Fruit fly (Drosophila melanogaster): ENCODE results near the gene ftz-f1.
A peak's percentile ranks its signal among the peaks of the same experiment; 100 is the strongest.

Gene ftz-f1

DNA sequence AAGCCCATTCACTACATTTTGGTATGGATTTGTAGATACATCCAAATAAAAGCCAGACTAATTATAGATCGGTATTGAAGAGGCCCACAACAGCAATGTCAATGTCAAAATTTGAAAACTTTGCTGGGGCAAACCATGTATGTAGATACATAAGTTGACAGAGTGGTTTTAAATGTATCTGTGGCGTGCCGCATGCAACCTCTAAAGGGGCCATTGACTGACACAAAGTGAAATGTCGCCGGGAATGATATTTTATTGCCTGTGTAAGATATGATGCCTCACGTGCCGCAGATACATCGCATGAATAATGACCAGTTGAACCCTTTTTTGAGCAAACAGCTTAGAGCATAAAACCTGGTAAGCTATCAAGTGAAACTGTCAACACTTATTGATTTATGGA is 31.6 kb upstream of the ftz-f1 start:
- no peak for TF ChIP-seq OdsH (GFP tag; optimal IDR thresholded peaks at IDR 0.05)
- no peak for TF ChIP-seq CG6808 (GFP tag; optimal IDR thresholded peaks at IDR 0.05)
- peak in 1 of 2 experiments; percentile 82 for TF ChIP-seq ss (GFP tag; optimal IDR thresholded peaks at IDR 0.05)

- TF ChIP-seq CG6276 (GFP tag; optimal IDR thresholded peaks at IDR 0.05) (no peak), Eip93F (GFP tag; optimal IDR thresholded peaks at IDR 0.05) (no peak), Ets21C (GFP tag; optimal IDR thresholded peaks at IDR 0.05) (no peak), CG7368 (GFP tag; optimal IDR thresholded peaks at IDR 0.05) (no peak), pdm3 (GFP tag; optimal IDR thresholded peaks at IDR 0.05) (no peak), CG6854 (GFP tag; optimal IDR thresholded peaks at IDR 0.05) (no peak), topi (GFP tag; optimal IDR thresholded peaks at IDR 0.05) (no peak), dsx (GFP tag; optimal IDR thresholded peaks at IDR 0.05; ENCODE audit: poor library complexity, severe bottlenecking) (no peak), fkh (GFP tag; optimal IDR thresholded peaks at IDR 0.05) (no peak), CG6163 (GFP tag; IDR thresholded peaks at IDR 0.05) (no peak), achi (GFP tag; optimal IDR thresholded peaks at IDR 0.05) (no peak), CG8319 (GFP tag; optimal IDR thresholded peaks at IDR 0.05) (no peak), esn (GFP tag; optimal IDR thresholded peaks at IDR 0.05) (no peak)
Measured at dm6 chr3L:18832195-18832594, 31.1 kb upstream of the ftz-f1 start.

- TF ChIP-seq fd85E (GFP tag; optimal IDR thresholded peaks at IDR 0.05), result no peak
- no peak for TF ChIP-seq CG11762 (GFP tag; optimal IDR thresholded peaks at IDR 0.05; ENCODE audit: insufficient read depth)
- no peak for TF ChIP-seq Smox (GFP tag; optimal IDR thresholded peaks at IDR 0.05)
- TF ChIP-seq Eip75B (GFP tag; optimal IDR thresholded peaks at IDR 0.05), result no peak
- no peak for TF ChIP-seq Lpt (GFP tag; optimal IDR thresholded peaks at IDR 0.05)
- no peak for TF ChIP-seq Gug (GFP tag; IDR thresholded peaks at IDR 0.05)
- peak; percentile 1 for TF ChIP-seq esn (GFP tag; optimal IDR thresholded peaks at IDR 0.05)
- peak; percentile 7 for TF ChIP-seq Eip93F (GFP tag; optimal IDR thresholded peaks at IDR 0.05)
- no peak for TF ChIP-seq cyc (GFP tag; optimal IDR thresholded peaks at IDR 0.05)
- TF ChIP-seq svp (GFP tag), result peak; percentile 34
- no peak for TF ChIP-seq topi (GFP tag; optimal IDR thresholded peaks at IDR 0.05)
- TF ChIP-seq achi (GFP tag; optimal IDR thresholded peaks at IDR 0.05), result no peak
- TF ChIP-seq CG6792 (GFP tag; optimal IDR thresholded peaks at IDR 0.05), result no peak
- TF ChIP-seq CG8632 (GFP tag; optimal IDR thresholded peaks at IDR 0.05), result no peak
- TF ChIP-seq Hr4 (GFP tag; optimal IDR thresholded peaks at IDR 0.05), result peak; percentile 10
- TF ChIP-seq Sox14 (GFP tag; optimal IDR thresholded peaks at IDR 0.05), result no peak
- no peak for TF ChIP-seq CG7368 (GFP tag; optimal IDR thresholded peaks at IDR 0.05)
- TF ChIP-seq CG11902 (GFP tag; optimal IDR thresholded peaks at IDR 0.05), result no peak
- no peak for TF ChIP-seq Ets96B (tag; optimal IDR thresholded peaks at IDR 0.05)
- no peak for TF ChIP-seq Sox102F (GFP tag; optimal IDR thresholded peaks at IDR 0.05)
- no peak for TF ChIP-seq lz (GFP tag; optimal IDR thresholded peaks at IDR 0.05)
- no peak for TF ChIP-seq CG11294 (GFP tag; IDR thresholded peaks at IDR 0.05)
- no peak for TF ChIP-seq Hr39 (GFP tag; optimal IDR thresholded peaks at IDR 0.05)
- no peak for TF ChIP-seq CG8319 (GFP tag; optimal IDR thresholded peaks at IDR 0.05)
- no peak for TF ChIP-seq CG6854 (GFP tag; optimal IDR thresholded peaks at IDR 0.05)
- no peak for TF ChIP-seq CG3919 (GFP tag; optimal IDR thresholded peaks at IDR 0.05)
Measured at dm6 chr3L:18828318-18828717, 27.2 kb upstream of the ftz-f1 start.

dm6 chr3L:18825993-18826392 is 24.9 kb upstream of the ftz-f1 start:
- TF ChIP-seq Eip75B (GFP tag; optimal IDR thresholded peaks at IDR 0.05) (no peak), CG6808 (GFP tag; optimal IDR thresholded peaks at IDR 0.05) (no peak), CG8119 (GFP tag; IDR thresholded peaks at IDR 0.05) (no peak), Hr39 (GFP tag; optimal IDR thresholded peaks at IDR 0.05) (no peak), CG11902 (GFP tag; optimal IDR thresholded peaks at IDR 0.05) (no peak), svp (GFP tag) (peak; percentile 94), vri (GFP tag; optimal IDR thresholded peaks at IDR 0.05) (peak; percentile 68), CG7368 (GFP tag; optimal IDR thresholded peaks at IDR 0.05) (no peak), Eip93F (GFP tag; optimal IDR thresholded peaks at IDR 0.05) (peak; percentile 56)

Data from whole organism, prepupa.